Fruit fly (Drosophila melanogaster) whole organism, embryonic: ENCODE data around the gene CG43245.
A peak's percentile ranks its signal among the peaks of the same experiment; 100 is the strongest.

Source experiments
- CG1647 ChIP-seq: fragments of 200-800 bp; sonication (Bioruptor generic); optimal IDR thresholded peaks from 3 replicates; lab custom pipeline; 2016; ENCODE audit warnings: missing biosample characterization, missing genetic modification characterization
- CG2129 ChIP-seq: fragments of 200-800 bp; sonication (Bioruptor generic); IDR thresholded peaks from 2 replicates; pipeline ENCODE4 v1.3.6; 2022; ENCODE audit warnings: missing biosample characterization, missing genetic modification characterization; ENCODE audit not compliant: partially characterized antibody
- CG4282 ChIP-seq: fragments of 200-800 bp; sonication (Bioruptor generic); optimal IDR thresholded peaks from 2 replicates; lab custom pipeline; 2016; ENCODE audit warnings: missing biosample characterization, missing genetic modification characterization
- CG43689 ChIP-seq: fragments of 200-800 bp; sonication (Bioruptor generic); IDR thresholded peaks from 2 replicates; pipeline ENCODE4 v1.3.6; 2022; ENCODE audit warnings: missing biosample characterization, missing genetic modification characterization
- Taf1 ChIP-seq: fragments of 200-800 bp; sonication (Bioruptor generic); IDR thresholded peaks from 2 replicates; pipeline ENCODE4 v1.3.6; 2022; ENCODE audit warnings: missing biosample characterization, missing genetic modification characterization
- crp ChIP-seq, 2 experiments: fragments of 200-800 bp; sonication (Bioruptor generic); optimal IDR thresholded peaks; 2 replicates in 1 of 2; 3 replicates in 1 of 2; lab custom pipeline; 2017; ENCODE audit warnings: missing biosample characterization in 2 of 2, missing genetic modification characterization in 2 of 2, mild to moderate bottlenecking in 1 of 2, moderate library complexity in 1 of 2
- eve ChIP-seq, 2 experiments: fragments of >200 bp; optimal IDR thresholded peaks; 2 replicates each; lab custom pipeline; 2017; ENCODE audit warnings: missing biosample characterization in 2 of 2, missing genetic modification characterization in 2 of 2
- wor ChIP-seq: fragments of 200-800 bp; sonication (Bioruptor generic); IDR thresholded peaks from 2 replicates; pipeline ENCODE4 v1.3.6; 2022; ENCODE audit warnings: missing biosample characterization, missing genetic modification characterization

- TF ChIP-seq eve (GFP tag; optimal IDR thresholded peaks at IDR 0.05; lab: Kevin White, UChicago) = peak in 1 of 2 experiments; percentile 77
- peak; percentile 85 for TF ChIP-seq CG1647 (GFP tag; lab: Kevin White, UChicago)
- TF ChIP-seq CG4282 (GFP tag; lab: Kevin White, UChicago) = peak; percentile 56
- peak; percentile 74 for TF ChIP-seq Taf1 (GFP tag; lab: Robert Waterston, UW)
- peak; percentile 91 for TF ChIP-seq wor
- TF ChIP-seq crp (GFP tag; optimal IDR thresholded peaks at IDR 0.05; lab: Kevin White, UChicago) = peak in 1 of 2 experiments; percentile 50
- TF ChIP-seq CG43689 (GFP tag; lab: Robert Waterston, UW) = peak; percentile 78
- no peak for TF ChIP-seq CG2129 (GFP tag; lab: Robert Waterston, UW)
Observed at dm6 chr3L:10776367-10777026, 4.8 kb downstream of the CG43245 start.
